Fruit fly (Drosophila melanogaster): ENCODE results near the gene Eig71Ec.

dm6 chr3L:15619626-15620247 is 32.3 kb downstream of the Eig71Ec start, which contains the start of gene Phs:
- TF ChIP-seq br (GFP tag; optimal IDR thresholded peaks at IDR 0.05) (peak; percentile 94), dl (GFP tag; optimal IDR thresholded peaks at IDR 0.05; ENCODE audit: insufficient read depth in 1 of 2, partially characterized antibody in 2 of 2) (peak; percentile 21 to 62), psq (GFP tag; optimal IDR thresholded peaks at IDR 0.05) (peak; percentile 87), rgr (GFP tag; optimal IDR thresholded peaks at IDR 0.05) (peak; percentile 95)

All from whole organism, wandering third instar larva.